Worm (Caenorhabditis elegans): ENCODE data around the gene T16G1.5.

DNA sequence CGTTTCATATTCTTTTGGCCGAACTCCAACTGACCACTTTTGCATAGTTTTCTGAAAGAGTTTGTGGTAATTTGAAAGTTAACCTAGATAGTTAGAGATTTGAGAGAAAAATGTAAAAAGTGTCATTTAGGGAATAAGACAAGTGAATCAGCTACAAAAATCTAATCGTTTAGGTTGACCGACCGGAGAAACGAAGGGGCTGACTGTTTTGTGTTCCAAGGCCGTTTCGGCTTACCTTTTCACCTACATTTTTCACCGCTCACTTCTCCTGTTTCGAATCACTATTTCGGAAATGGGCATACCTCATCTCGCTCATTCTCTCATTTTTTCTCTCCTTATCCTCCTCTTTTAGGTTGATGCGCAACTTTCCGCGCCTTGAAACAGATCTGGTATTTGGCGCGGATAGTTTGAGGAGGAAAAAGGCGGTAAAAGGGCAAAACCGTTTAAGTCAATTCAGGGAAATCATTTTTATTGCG, 21.8 kb upstream of the T16G1.5 start, which contains the start of gene mpst-7:
- TF ChIP-seq nhr-237 (tag; optimal IDR thresholded peaks at IDR 0.05) (no peak), C34F6.9 (tag; optimal IDR thresholded peaks at IDR 0.05) (no peak), ceh-16 (tag; optimal IDR thresholded peaks at IDR 0.05) (no peak), dmd-4 (tag; optimal IDR thresholded peaks at IDR 0.05) (no peak), unc-39 (tag; optimal IDR thresholded peaks at IDR 0.05) (no peak), nhr-11 (tag; optimal IDR thresholded peaks at IDR 0.05) (no peak)

Data from whole organism, L2 larva.